Fruit fly (Drosophila melanogaster) whole organism, adult: ENCODE results near the gene CG3071.
A peak's percentile ranks its signal among the peaks of the same experiment; 100 is the strongest.

Source experiments
- CG11617 ChIP-seq: fragments of 200-800 bp; sonication (Bioruptor generic); optimal IDR thresholded peaks from 2 replicates; lab custom pipeline; 2017; ENCODE audit warnings: mild to moderate bottlenecking, missing biosample characterization, missing genetic modification reagents, missing genetic modification characterization
- CG12768 ChIP-seq: fragments of 200-800 bp; sonication (Bioruptor generic); optimal IDR thresholded peaks from 2 replicates; lab custom pipeline; 2017; ENCODE audit warnings: missing biosample characterization, missing genetic modification characterization, mild to moderate bottlenecking, moderate library complexity, missing genetic modification reagents
- CG14711 ChIP-seq: fragments of 200-800 bp; sonication (Bioruptor generic); optimal IDR thresholded peaks from 2 replicates; lab custom pipeline; 2018; ENCODE audit warnings: missing biosample characterization, mild to moderate bottlenecking, missing genetic modification characterization, moderate library complexity
- CG1620 ChIP-seq: fragments of 200-800 bp; sonication (Bioruptor generic); optimal IDR thresholded peaks from 2 replicates; lab custom pipeline; 2016; ENCODE audit warnings: missing biosample characterization, missing genetic modification characterization
- CG33017 ChIP-seq: fragments of 200-800 bp; sonication (Bioruptor generic); optimal IDR thresholded peaks from 2 replicates; lab custom pipeline; 2018; ENCODE audit warnings: missing biosample characterization, mild to moderate bottlenecking, missing genetic modification characterization, moderate library complexity
- CG5204 ChIP-seq: fragments of 200-800 bp; sonication (Bioruptor generic); optimal IDR thresholded peaks from 2 replicates; lab custom pipeline; 2016; ENCODE audit warnings: missing biosample characterization, missing genetic modification characterization
- CG7045 ChIP-seq: fragments of 200-800 bp; sonication (Bioruptor generic); optimal IDR thresholded peaks from 2 replicates; lab custom pipeline; 2017; ENCODE audit warnings: missing biosample characterization, mild to moderate bottlenecking, missing genetic modification characterization
- CG7101 ChIP-seq: fragments of 200-800 bp; sonication (Bioruptor generic); optimal IDR thresholded peaks from 2 replicates; lab custom pipeline; 2018; ENCODE audit warnings: missing biosample characterization, mild to moderate bottlenecking, missing genetic modification characterization, moderate library complexity
- Clk ChIP-seq: fragments of 200-800 bp; sonication (Bioruptor generic); optimal IDR thresholded peaks from 2 replicates; lab custom pipeline; 2017; ENCODE audit warnings: missing biosample characterization, missing genetic modification characterization
- Crg-1 ChIP-seq: fragments of 200-800 bp; sonication (Bioruptor generic); optimal IDR thresholded peaks from 2 replicates; lab custom pipeline; 2016; ENCODE audit warnings: missing biosample characterization, missing genetic modification characterization
- Hr96 ChIP-seq: fragments of 200-800 bp; sonication (Bioruptor generic); optimal IDR thresholded peaks from 2 replicates; lab custom pipeline; 2016; ENCODE audit warnings: missing biosample characterization, missing genetic modification characterization
- Mnt ChIP-seq: fragments of 200-800 bp; sonication (Bioruptor generic); optimal IDR thresholded peaks from 2 replicates; lab custom pipeline; 2016; ENCODE audit warnings: missing biosample characterization, mild to moderate bottlenecking, missing genetic modification characterization
- bab1 ChIP-seq: fragments of 200-800 bp; sonication (Bioruptor generic); optimal IDR thresholded peaks from 3 replicates; lab custom pipeline; 2019; ENCODE audit warnings: missing biosample characterization, mild to moderate bottlenecking, missing genetic modification characterization, moderate library complexity
- cic ChIP-seq: fragments of 200-800 bp; sonication (Bioruptor generic); optimal IDR thresholded peaks from 2 replicates; lab custom pipeline; 2017; ENCODE audit warnings: missing biosample characterization, mild to moderate bottlenecking, missing genetic modification characterization, moderate library complexity
- cnc ChIP-seq, 2 experiments: fragments of >200 bp; optimal IDR thresholded peaks; 2 replicates each; lab custom pipeline; 2017
- kay ChIP-seq: fragments of 200-800 bp; sonication (Bioruptor generic); peaks from one replicate; lab custom pipeline; 2016; ENCODE audit warnings: missing biosample characterization, missing genetic modification characterization, borderline replicate concordance
- ovo ChIP-seq: fragments of 200-800 bp; sonication (Bioruptor generic); optimal IDR thresholded peaks from 2 replicates; lab custom pipeline; 2016; ENCODE audit warnings: missing biosample characterization, missing genetic modification characterization
- pad ChIP-seq: fragments of 200-800 bp; sonication (Bioruptor generic); optimal IDR thresholded peaks from 3 replicates; lab custom pipeline; 2017; ENCODE audit warnings: missing biosample characterization, missing genetic modification characterization, mild to moderate bottlenecking, moderate library complexity, missing genetic modification reagents
- tj ChIP-seq: fragments of 200-800 bp; sonication (Bioruptor generic); optimal IDR thresholded peaks from 3 replicates; lab custom pipeline; 2017; ENCODE audit warnings: missing biosample characterization, mild to moderate bottlenecking, missing genetic modification characterization, moderate library complexity
- toe ChIP-seq: fragments of 200-800 bp; sonication (Bioruptor generic); optimal IDR thresholded peaks from 2 replicates; lab custom pipeline; 2016; ENCODE audit warnings: missing biosample characterization, missing genetic modification characterization

Gene CG3071

DNA sequence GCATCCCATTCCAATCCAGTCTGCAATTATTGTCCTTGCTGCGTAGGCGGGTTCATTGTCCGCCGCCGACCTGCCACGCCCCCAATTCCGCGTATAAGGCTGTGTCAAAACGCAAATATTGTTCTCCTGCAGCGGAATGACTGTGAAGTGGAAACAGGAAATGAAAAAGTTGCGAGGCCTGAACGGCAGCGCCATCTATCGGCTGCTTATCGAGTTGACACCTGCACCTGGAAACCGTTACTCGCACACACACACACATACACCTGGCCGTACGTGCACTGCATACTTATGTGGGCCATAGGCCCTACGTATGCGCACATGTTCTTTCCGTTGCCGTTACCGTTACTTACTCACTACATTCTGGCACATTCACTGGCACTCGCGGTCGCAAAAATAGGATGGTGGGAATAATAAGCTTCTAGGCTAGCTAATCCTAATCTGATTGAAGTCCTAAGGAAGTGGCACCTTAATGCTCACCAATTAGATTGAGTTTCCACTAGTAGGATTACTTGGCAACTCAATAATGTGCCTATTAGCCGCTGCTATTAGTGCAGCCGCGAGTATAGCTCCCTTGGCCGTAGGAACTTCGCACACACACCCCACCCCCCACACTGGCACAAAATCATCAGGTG lies 3.9 kb upstream of the CG3071 start:
- no peak for TF ChIP-seq tj (GFP tag; lab: Kevin White, UChicago)
- peak; percentile 13 for TF ChIP-seq Mnt (GFP tag; lab: Kevin White, UChicago)
- no peak for TF ChIP-seq Crg-1

DNA sequence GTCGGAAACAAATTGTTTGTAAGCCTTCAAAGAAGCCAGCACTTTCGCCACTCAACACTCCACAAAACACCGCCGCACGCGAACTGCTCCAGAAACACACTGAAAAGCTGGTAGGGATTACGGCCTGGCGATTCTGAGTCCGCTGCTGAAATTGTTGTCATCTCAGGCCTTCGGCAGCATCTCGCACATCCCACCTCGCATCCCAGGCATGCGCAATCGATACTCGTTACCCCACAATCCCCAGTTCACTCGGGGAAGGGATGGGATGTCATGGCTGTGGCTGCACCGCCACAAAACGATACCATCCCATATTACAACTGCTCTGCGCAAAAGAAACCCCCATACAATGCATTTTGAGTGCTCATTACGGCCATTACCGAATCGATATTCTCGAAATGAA lies 2.9 kb upstream of the CG3071 start, which contains the start of gene CG3078:
TSS of gene CG3078 (minus strand) at position 101 of the 400 bp plus-strand sequence.
- TF ChIP-seq CG33017 (tag; lab: Kevin White, UChicago), result no peak
- no peak for TF ChIP-seq Clk (GFP tag; lab: Kevin White, UChicago)
- TF ChIP-seq CG11617, result no peak
- TF ChIP-seq pad (GFP tag; lab: Kevin White, UChicago), result no peak
- no peak for TF ChIP-seq CG12768
- TF ChIP-seq ovo (GFP tag; lab: Kevin White, UChicago), result no peak
- no peak for TF ChIP-seq cic (GFP tag; lab: Kevin White, UChicago)
- no peak for TF ChIP-seq CG14711 (tag; lab: Kevin White, UChicago)
- TF ChIP-seq CG7045, result no peak
- no peak for TF ChIP-seq bab1 (GFP tag; lab: Kevin White, UChicago)
- no peak for TF ChIP-seq CG5204 (GFP tag; lab: Kevin White, UChicago)
- TF ChIP-seq toe (GFP tag; lab: Kevin White, UChicago), result no peak
- TF ChIP-seq Hr96, result no peak
- no peak for TF ChIP-seq cnc (optimal IDR thresholded peaks at IDR 0.05; lab: Kevin White, UChicago)
- TF ChIP-seq Mnt (GFP tag; lab: Kevin White, UChicago), result no peak
- no peak for TF ChIP-seq Crg-1
- no peak for TF ChIP-seq kay

DNA sequence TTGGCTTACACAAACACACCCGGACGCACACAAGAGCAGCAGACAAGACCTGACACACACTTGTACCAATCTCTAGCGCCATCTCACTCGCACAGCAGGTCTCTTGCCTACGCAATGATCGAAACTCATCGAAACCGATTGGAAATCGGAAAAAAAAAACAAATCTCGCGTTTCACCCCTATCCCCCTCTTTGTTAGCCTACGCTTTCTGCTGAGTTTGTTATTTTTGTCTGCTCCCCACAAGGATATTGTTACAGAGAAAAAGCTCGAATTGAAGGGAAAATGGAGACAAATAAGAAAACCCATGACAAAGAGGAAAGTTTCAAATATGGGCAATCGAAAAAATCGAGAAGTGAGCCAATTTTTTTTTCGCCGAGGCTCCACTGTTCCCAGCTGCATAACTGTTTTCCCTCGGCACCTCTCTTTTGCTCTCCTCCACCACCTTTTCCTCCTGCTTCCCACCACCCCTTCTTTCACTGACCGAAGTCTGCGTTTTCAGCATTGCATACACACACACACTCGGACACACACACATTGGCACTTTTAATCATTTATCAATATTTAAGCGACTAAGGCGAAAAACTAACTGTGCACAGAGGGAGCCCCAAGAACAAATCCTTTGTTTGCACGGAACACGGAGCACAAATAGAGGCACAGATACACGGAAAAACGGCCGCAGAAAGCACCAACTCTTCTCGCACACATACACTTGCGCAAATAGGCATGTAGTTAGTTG lies 7.4 kb downstream of the CG3071 start:
- TF ChIP-seq kay (no peak), ovo (GFP tag; lab: Kevin White, UChicago) (peak; percentile 64), CG12768 (peak; percentile 3), tj (GFP tag; lab: Kevin White, UChicago) (peak; percentile 87), pad (GFP tag; lab: Kevin White, UChicago) (peak; percentile 79), Mnt (GFP tag; lab: Kevin White, UChicago) (peak; percentile 44), CG7101 (peak; percentile 25), CG33017 (tag; lab: Kevin White, UChicago) (no peak), cnc (optimal IDR thresholded peaks at IDR 0.05; lab: Kevin White, UChicago) (no peak), toe (GFP tag; lab: Kevin White, UChicago) (peak; percentile 17), Hr96 (peak; percentile 63), CG11617 (peak; percentile 59)

DNA sequence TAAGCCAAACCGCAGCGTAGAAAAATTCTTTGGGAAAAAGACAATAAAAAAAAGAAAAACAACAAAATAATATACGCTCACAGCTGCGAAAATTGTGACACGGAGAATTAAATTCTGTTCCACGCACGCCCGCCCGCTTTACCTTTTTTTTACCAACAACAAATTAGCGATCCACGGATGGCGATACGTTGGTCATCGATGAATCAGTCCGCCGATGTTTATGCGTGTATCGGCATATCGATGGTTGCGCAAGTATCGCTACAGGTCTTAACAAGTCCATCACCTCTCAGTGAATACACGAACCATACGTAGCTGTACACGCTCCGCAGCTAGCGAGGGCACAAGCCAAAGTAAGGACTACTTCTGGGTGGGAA lies 7.9 kb downstream of the CG3071 start, which contains the start of gene CG2924:
TSS of gene CG2924 (minus strand) at position 205 of the 374 bp plus-strand sequence.
- TF ChIP-seq CG14711 (tag; lab: Kevin White, UChicago) (peak; percentile 42), tj (GFP tag; lab: Kevin White, UChicago) (peak; percentile 87), cic (GFP tag; lab: Kevin White, UChicago) (peak; percentile 44), CG7045 (no peak), CG7101 (peak; percentile 62), Crg-1 (peak; percentile 63), kay (peak; percentile 51), CG33017 (tag; lab: Kevin White, UChicago) (no peak), toe (GFP tag; lab: Kevin White, UChicago) (peak; percentile 43), pad (GFP tag; lab: Kevin White, UChicago) (no peak), CG5204 (GFP tag; lab: Kevin White, UChicago) (no peak), cnc (optimal IDR thresholded peaks at IDR 0.05; lab: Kevin White, UChicago) (no peak), CG12768 (no peak), bab1 (GFP tag; lab: Kevin White, UChicago) (peak; percentile 92), Clk (GFP tag; lab: Kevin White, UChicago) (peak; percentile 12), Mnt (GFP tag; lab: Kevin White, UChicago) (peak; percentile 81), CG1620 (GFP tag; lab: Kevin White, UChicago) (peak; percentile 82), ovo (GFP tag; lab: Kevin White, UChicago) (peak; percentile 63)

DNA sequence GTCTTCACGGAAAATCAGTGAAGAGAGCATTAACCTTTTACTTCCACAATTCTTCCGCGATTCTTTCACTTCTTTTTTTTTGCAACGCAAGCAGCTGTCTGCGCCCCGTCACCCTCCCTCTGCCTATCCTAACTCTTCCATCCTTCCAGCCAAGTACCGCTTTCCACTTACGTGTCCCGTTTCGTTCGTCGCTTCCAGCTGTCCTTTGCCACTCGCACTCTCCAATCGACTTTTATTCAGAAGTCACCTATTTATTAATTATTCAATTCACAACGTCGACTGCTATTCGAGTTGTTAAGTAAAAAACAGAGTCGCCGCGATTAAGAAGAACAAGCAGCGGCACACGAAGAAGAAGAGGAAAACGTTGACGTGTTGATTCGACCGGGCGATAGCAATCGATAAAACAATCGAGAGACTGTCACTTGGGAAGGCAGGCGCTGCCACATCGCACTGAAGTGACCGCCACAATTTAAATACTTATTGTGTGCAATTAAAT lies 12.1 kb downstream of the CG3071 start, which contains the start of gene Grp170:
TSS of gene Grp170 (minus strand) at position 365 of the 496 bp plus-strand sequence.
- peak; percentile 0 for TF ChIP-seq pad (GFP tag; lab: Kevin White, UChicago)
- TF ChIP-seq CG14711 (tag; lab: Kevin White, UChicago), result peak; percentile 15
- peak; percentile 76 for TF ChIP-seq Mnt (GFP tag; lab: Kevin White, UChicago)
- TF ChIP-seq CG11617, result peak; percentile 21
- TF ChIP-seq cnc (optimal IDR thresholded peaks at IDR 0.05; lab: Kevin White, UChicago), result no peak
- peak; percentile 53 for TF ChIP-seq bab1 (GFP tag; lab: Kevin White, UChicago)
- no peak for TF ChIP-seq CG7045

DNA sequence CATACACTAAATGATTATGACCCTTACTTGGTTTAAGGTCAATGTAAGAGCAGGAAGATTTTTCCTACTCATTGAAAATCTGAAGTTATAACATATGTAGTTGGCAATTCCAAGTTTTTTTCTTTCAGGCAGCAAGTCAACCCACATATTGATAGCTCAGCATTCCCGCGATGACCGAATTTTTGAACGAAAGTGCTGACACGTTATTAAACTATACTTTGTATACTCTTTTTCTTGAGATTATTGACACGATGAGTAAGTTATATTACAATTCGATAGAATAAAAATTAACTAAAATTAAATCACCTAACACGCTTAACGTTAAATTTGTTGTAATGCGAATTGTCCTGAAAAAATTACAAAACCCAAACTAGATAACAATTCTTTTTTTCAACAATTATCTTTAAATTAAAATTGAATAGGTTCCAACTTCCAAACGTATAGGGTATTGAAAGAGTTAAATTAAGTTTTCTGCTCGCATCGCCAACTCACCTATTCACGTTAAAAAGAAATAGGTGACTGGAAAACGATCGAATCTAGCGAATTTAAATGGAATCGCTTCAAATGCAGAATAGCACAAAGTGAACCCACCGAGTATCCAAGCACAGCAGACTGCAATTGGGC lies 12.7 kb downstream of the CG3071 start, which contains the start of gene Vml:
TSS of gene Vml (plus strand) at position 574 of the 624 bp plus-strand sequence.
- TF ChIP-seq cnc (optimal IDR thresholded peaks at IDR 0.05; lab: Kevin White, UChicago), result no peak
- no peak for TF ChIP-seq CG1620 (GFP tag; lab: Kevin White, UChicago)
- peak; percentile 95 for TF ChIP-seq tj (GFP tag; lab: Kevin White, UChicago)
